Fruit fly (Drosophila melanogaster) whole organism, embryonic: ENCODE measurements around the gene CG17549.

Experiments used
- Antp ChIP-seq: fragments of 200-800 bp; sonication (Bioruptor generic); optimal IDR thresholded peaks from 3 replicates; lab custom pipeline; 2016; ENCODE audit warnings: missing biosample characterization, missing genetic modification characterization
- BtbVII ChIP-seq: fragments of 200-800 bp; sonication (Bioruptor generic); optimal IDR thresholded peaks from 3 replicates; lab custom pipeline; 2017; ENCODE audit warnings: missing biosample characterization, mild to moderate bottlenecking, missing genetic modification characterization
- CG10147 ChIP-seq: fragments of 200-800 bp; sonication (Bioruptor generic); optimal IDR thresholded peaks from 2 replicates; lab custom pipeline; 2019; ENCODE audit warnings: missing biosample characterization, mild to moderate bottlenecking, missing genetic modification characterization, moderate library complexity
- CG10267 ChIP-seq: fragments of 200-800 bp; sonication (Bioruptor generic); optimal IDR thresholded peaks from 2 replicates; lab custom pipeline; 2018; ENCODE audit warnings: missing biosample characterization, mild to moderate bottlenecking, missing genetic modification characterization, moderate library complexity
- CG10543 ChIP-seq: fragments of 200-800 bp; sonication (Bioruptor generic); optimal IDR thresholded peaks from 3 replicates; lab custom pipeline; 2017; ENCODE audit warnings: missing biosample characterization, mild to moderate bottlenecking, missing genetic modification characterization, moderate library complexity
- CG11456 ChIP-seq: fragments of 200-800 bp; sonication (Bioruptor generic); IDR thresholded peaks from 3 replicates; pipeline ENCODE4 v1.3.6; 2022; ENCODE audit warnings: missing biosample characterization, missing genetic modification characterization
- CG11504 ChIP-seq: fragments of 200-800 bp; sonication (Bioruptor generic); optimal IDR thresholded peaks from 3 replicates; lab custom pipeline; 2019; ENCODE audit warnings: missing biosample characterization, mild to moderate bottlenecking, missing genetic modification characterization, moderate library complexity
- CG11695 ChIP-seq: fragments of 200-800 bp; sonication (Bioruptor generic); IDR thresholded peaks from 3 replicates; pipeline ENCODE4 v1.3.6; 2022; ENCODE audit warnings: missing biosample characterization, missing genetic modification characterization
- CG1233 ChIP-seq: fragments of 200-800 bp; sonication (Bioruptor generic); optimal IDR thresholded peaks from 4 replicates; lab custom pipeline; 2018; ENCODE audit warnings: missing biosample characterization, mild to moderate bottlenecking, missing genetic modification characterization
- CG12769 ChIP-seq: fragments of 200-800 bp; sonication (Bioruptor generic); optimal IDR thresholded peaks from 2 replicates; lab custom pipeline; 2019; ENCODE audit warnings: missing biosample characterization, mild to moderate bottlenecking, missing genetic modification characterization, moderate library complexity
- CG12942 ChIP-seq: fragments of 200-800 bp; sonication (Bioruptor generic); optimal IDR thresholded peaks from 3 replicates; lab custom pipeline; 2016; ENCODE audit warnings: missing biosample characterization, missing genetic modification characterization
- CG1529 ChIP-seq: fragments of 200-800 bp; sonication (Bioruptor generic); optimal IDR thresholded peaks from 3 replicates; lab custom pipeline; 2018; ENCODE audit warnings: missing biosample characterization, missing genetic modification characterization
- CG17361 ChIP-seq: fragments of 200-800 bp; sonication (Bioruptor generic); IDR thresholded peaks from 3 replicates; pipeline ENCODE4 v1.3.6; 2022; ENCODE audit warnings: missing biosample characterization, missing genetic modification characterization
- CG18599 ChIP-seq: fragments of 200-800 bp; sonication (Bioruptor generic); optimal IDR thresholded peaks from 3 replicates; lab custom pipeline; 2017; ENCODE audit warnings: missing biosample characterization, missing genetic modification characterization, mild to moderate bottlenecking, moderate library complexity, missing genetic modification reagents
- CG2129 ChIP-seq: fragments of 200-800 bp; sonication (Bioruptor generic); IDR thresholded peaks from 2 replicates; pipeline ENCODE4 v1.3.6; 2022; ENCODE audit warnings: missing biosample characterization, missing genetic modification characterization; ENCODE audit not compliant: partially characterized antibody
- CG2889 ChIP-seq: fragments of 200-800 bp; sonication (Bioruptor generic); IDR thresholded peaks from 3 replicates; pipeline ENCODE4 v1.3.6; 2022; ENCODE audit warnings: missing biosample characterization, missing genetic modification characterization
- CG34422 ChIP-seq: fragments of 200-800 bp; sonication (Bioruptor generic); IDR thresholded peaks from 3 replicates; pipeline ENCODE4 v1.3.6; 2022; ENCODE audit warnings: missing biosample characterization, missing genetic modification characterization
- CG4282 ChIP-seq: fragments of 200-800 bp; sonication (Bioruptor generic); optimal IDR thresholded peaks from 2 replicates; lab custom pipeline; 2016; ENCODE audit warnings: missing biosample characterization, missing genetic modification characterization
- CG4730 ChIP-seq: fragments of 200-800 bp; sonication (Bioruptor generic); IDR thresholded peaks from 2 replicates; pipeline ENCODE4 v1.3.6; 2022; ENCODE audit warnings: missing biosample characterization, missing genetic modification characterization
- CG6854 ChIP-seq: fragments of 200-800 bp; sonication (Bioruptor generic); optimal IDR thresholded peaks from 3 replicates; lab custom pipeline; 2017; ENCODE audit warnings: missing biosample characterization, mild to moderate bottlenecking, missing genetic modification characterization
- CG7372 ChIP-seq: fragments of 200-800 bp; sonication (Bioruptor generic); IDR thresholded peaks from 2 replicates; pipeline ENCODE4 v1.3.6; 2022; ENCODE audit warnings: missing biosample characterization, missing genetic modification characterization
- CG7839 ChIP-seq: fragments of 200-800 bp; sonication (Bioruptor generic); optimal IDR thresholded peaks from 3 replicates; lab custom pipeline; 2018; ENCODE audit warnings: missing biosample characterization, mild to moderate bottlenecking, missing genetic modification characterization, moderate library complexity
- CG7987 ChIP-seq: fragments of 200-800 bp; sonication (Bioruptor generic); optimal IDR thresholded peaks from 2 replicates; lab custom pipeline; 2018; ENCODE audit warnings: missing biosample characterization, mild to moderate bottlenecking, missing genetic modification characterization, moderate library complexity
- CG9797 ChIP-seq: fragments of 200-800 bp; sonication (Bioruptor generic); optimal IDR thresholded peaks from 3 replicates; lab custom pipeline; 2018; ENCODE audit warnings: missing biosample characterization, mild to moderate bottlenecking, missing genetic modification characterization
- CTCF ChIP-seq: fragments of 200-800 bp; sonication (Bioruptor generic); optimal IDR thresholded peaks from 2 replicates; lab custom pipeline; 2017; ENCODE audit warnings: missing biosample characterization, mild to moderate bottlenecking, missing genetic modification characterization, moderate library complexity
- D ChIP-seq, 2 experiments: fragments of 200-800 bp in 1 of 2; fragments of >200 bp in 1 of 2; sonication (Bioruptor generic) in 1 of 2; optimal IDR thresholded peaks; 2 replicates in 1 of 2; 3 replicates in 1 of 2; lab custom pipeline; 2017; ENCODE audit warnings: mild to moderate bottlenecking in 1 of 2, missing biosample characterization in 1 of 2, missing genetic modification characterization in 1 of 2, missing genetic modification reagents in 1 of 2
- E2f1 ChIP-seq: fragments of 200-800 bp; sonication (Bioruptor generic); IDR thresholded peaks from 2 replicates; pipeline ENCODE4 v1.3.6; 2022; ENCODE audit warnings: missing biosample characterization, missing genetic modification characterization
- Max ChIP-seq: fragments of 200-800 bp; sonication (Bioruptor generic); optimal IDR thresholded peaks from 2 replicates; lab custom pipeline; 2016; ENCODE audit warnings: missing biosample characterization, mild to moderate bottlenecking, missing genetic modification characterization
- Myb ChIP-seq: fragments of 200-800 bp; sonication (Bioruptor generic); optimal IDR thresholded peaks from 2 replicates; lab custom pipeline; 2016; ENCODE audit warnings: missing biosample characterization, missing genetic modification characterization
- Poxn ChIP-seq: fragments of 200-800 bp; sonication (Bioruptor generic); IDR thresholded peaks from 2 replicates; pipeline ENCODE4 v1.3.6; 2022; ENCODE audit warnings: missing biosample characterization, missing genetic modification characterization
- Ssrp ChIP-seq: fragments of 200-800 bp; sonication (Bioruptor generic); optimal IDR thresholded peaks from 2 replicates; lab custom pipeline; 2018; ENCODE audit warnings: missing biosample characterization, mild to moderate bottlenecking, missing genetic modification characterization, moderate library complexity
- TFAM ChIP-seq: fragments of 200-800 bp; sonication (Bioruptor generic); optimal IDR thresholded peaks from 2 replicates; lab custom pipeline; 2017; ENCODE audit warnings: missing biosample characterization, missing genetic modification characterization, inconsistent platforms
- ash1 ChIP-seq: fragments of 200-800 bp; sonication (Bioruptor generic); optimal IDR thresholded peaks from 2 replicates; lab custom pipeline; 2018; ENCODE audit warnings: missing biosample characterization, mild to moderate bottlenecking, missing genetic modification characterization
- bbx ChIP-seq: fragments of 200-800 bp; sonication (Bioruptor generic); IDR thresholded peaks from 2 replicates; pipeline ENCODE4 v1.3.6; 2022; ENCODE audit warnings: missing biosample characterization, missing genetic modification characterization; ENCODE audit not compliant: partially characterized antibody
- caup ChIP-seq: fragments of 200-800 bp; sonication (Bioruptor generic); optimal IDR thresholded peaks from 3 replicates; lab custom pipeline; 2017; ENCODE audit warnings: missing biosample characterization, mild to moderate bottlenecking, missing genetic modification characterization, moderate library complexity; ENCODE audit not compliant: severe bottlenecking
- croc ChIP-seq: fragments of 200-800 bp; sonication (Bioruptor generic); conservative IDR thresholded peaks from 3 replicates; pipeline ENCODE4 v1.3.6; 2022; ENCODE audit warnings: missing biosample characterization, missing genetic modification characterization
- da ChIP-seq: fragments of 200-800 bp; sonication (Bioruptor generic); optimal IDR thresholded peaks from 2 replicates; lab custom pipeline; 2016; ENCODE audit warnings: missing biosample characterization, missing genetic modification characterization
- dmrt11E ChIP-seq: fragments of 200-800 bp; sonication (Bioruptor generic); optimal IDR thresholded peaks from 3 replicates; lab custom pipeline; 2018; ENCODE audit warnings: missing biosample characterization, mild to moderate bottlenecking, missing genetic modification characterization, moderate library complexity
- dpn ChIP-seq, 2 experiments: fragments of 200-800 bp; sonication (Bioruptor generic); optimal IDR thresholded peaks; 3 replicates each; lab custom pipeline; 2016; ENCODE audit warnings: missing biosample characterization in 2 of 2, missing genetic modification characterization in 2 of 2
- eve ChIP-seq, 2 experiments: fragments of >200 bp; optimal IDR thresholded peaks; 2 replicates each; lab custom pipeline; 2017; ENCODE audit warnings: missing biosample characterization in 2 of 2, missing genetic modification characterization in 2 of 2
- gce ChIP-seq: fragments of 200-800 bp; sonication (Bioruptor generic); IDR thresholded peaks from 3 replicates; pipeline ENCODE4 v1.3.6; 2022; ENCODE audit warnings: missing biosample characterization, missing genetic modification characterization
- gfzf ChIP-seq: fragments of 200-800 bp; sonication (Bioruptor generic); optimal IDR thresholded peaks from 2 replicates; lab custom pipeline; 2016; ENCODE audit warnings: missing biosample characterization, mild to moderate bottlenecking, missing genetic modification characterization, moderate library complexity
- inv ChIP-seq: fragments of 200-800 bp; sonication (Bioruptor generic); IDR thresholded peaks from 2 replicates; pipeline ENCODE4 v1.3.6; 2022; ENCODE audit warnings: missing biosample characterization, missing genetic modification characterization; ENCODE audit not compliant: partially characterized antibody
- luna ChIP-seq: fragments of 200-800 bp; sonication (Bioruptor generic); optimal IDR thresholded peaks from 2 replicates; lab custom pipeline; 2016; ENCODE audit warnings: missing biosample characterization, missing genetic modification characterization
- nom ChIP-seq: fragments of 200-800 bp; sonication (Bioruptor generic); optimal IDR thresholded peaks from 2 replicates; lab custom pipeline; 2017; ENCODE audit warnings: missing biosample characterization, missing genetic modification characterization, mild to moderate bottlenecking, moderate library complexity, missing genetic modification reagents
- sima ChIP-seq: fragments of 200-800 bp; sonication (Bioruptor generic); optimal IDR thresholded peaks from 2 replicates; lab custom pipeline; 2016; ENCODE audit warnings: missing biosample characterization, missing genetic modification characterization
- so ChIP-seq: fragments of 200-800 bp; sonication (Bioruptor generic); IDR thresholded peaks from 3 replicates; pipeline ENCODE4 v1.3.6; 2022; ENCODE audit warnings: missing biosample characterization, missing genetic modification characterization
- ssp ChIP-seq: fragments of 200-800 bp; sonication (Bioruptor generic); IDR thresholded peaks from 2 replicates; pipeline ENCODE4 v1.3.6; 2022; ENCODE audit warnings: missing biosample characterization, missing genetic modification characterization
- tup ChIP-seq: fragments of 200-800 bp; sonication (Bioruptor generic); optimal IDR thresholded peaks from 2 replicates; lab custom pipeline; 2016; ENCODE audit warnings: missing biosample characterization, mild to moderate bottlenecking, missing genetic modification characterization, moderate library complexity
- usp ChIP-seq: fragments of >200 bp; optimal IDR thresholded peaks from 2 replicates; lab custom pipeline; 2017; ENCODE audit warnings: missing biosample characterization, missing genetic modification characterization
- vfl ChIP-seq: fragments of 200-800 bp; sonication (Bioruptor generic); optimal IDR thresholded peaks from 2 replicates; lab custom pipeline; 2016; ENCODE audit warnings: missing biosample characterization, missing genetic modification characterization

CG17549 gene

DNA sequence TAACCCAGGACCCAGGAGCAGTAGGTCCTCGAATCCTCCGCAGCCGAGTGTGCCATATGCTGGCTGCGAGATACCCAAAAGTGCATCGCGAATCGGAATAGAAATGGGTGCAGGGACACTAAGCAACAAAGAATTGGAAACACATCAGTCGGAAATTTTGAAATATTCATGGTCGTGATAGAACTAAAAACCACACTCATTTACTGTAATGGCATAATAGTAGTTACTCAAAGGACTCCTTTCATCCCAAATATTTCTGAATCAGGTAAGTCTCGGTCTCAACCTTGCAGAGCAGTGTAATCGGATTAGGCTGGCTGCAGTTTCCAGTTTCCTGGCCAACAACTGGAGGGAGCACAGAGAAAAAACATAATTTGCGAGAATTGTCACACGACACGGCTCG, 13.7 kb downstream of the CG17549 start (continued):
- TF ChIP-seq bbx (GFP tag; lab: Robert Waterston, UW) = no peak
- no peak for TF ChIP-seq BtbVII
- TF ChIP-seq dpn (GFP tag; optimal IDR thresholded peaks at IDR 0.05; lab: Kevin White, UChicago) = no peak
- no peak for TF ChIP-seq CG7987 (GFP tag; lab: Kevin White, UChicago)
- no peak for TF ChIP-seq CG12942 (GFP tag; lab: Kevin White, UChicago)
- peak; percentile 14 for TF ChIP-seq CG1529 (GFP tag; lab: Kevin White, UChicago)
- no peak for TF ChIP-seq Poxn (GFP tag; lab: Robert Waterston, UW)
- no peak for TF ChIP-seq CG10543
- no peak for TF ChIP-seq CG9797 (GFP tag; lab: Kevin White, UChicago)
- TF ChIP-seq so (GFP tag; lab: Robert Waterston, UW) = 0 out of 3 replicates have a peak, but pooled peaks have one; percentile 37
- peak; percentile 15 for TF ChIP-seq CG11504 (tag; lab: Kevin White, UChicago)
- TF ChIP-seq Max (GFP tag; lab: Kevin White, UChicago) = no peak
- TF ChIP-seq sima (GFP tag; lab: Kevin White, UChicago) = no peak
- TF ChIP-seq CG1233 (GFP tag; lab: Kevin White, UChicago) = no peak
- no peak for TF ChIP-seq inv (GFP tag; lab: Robert Waterston, UW)
- TF ChIP-seq nom (GFP tag; lab: Kevin White, UChicago) = no peak
- TF ChIP-seq ash1 = no peak
- TF ChIP-seq luna (GFP tag; lab: Kevin White, UChicago) = no peak
- no peak; the same call in 1 of the 2 replicates for TF ChIP-seq E2f1
- no peak for TF ChIP-seq CG11695 (GFP tag; lab: Robert Waterston, UW)
- TF ChIP-seq gfzf = no peak
- no peak for TF ChIP-seq usp (GFP tag; lab: Kevin White, UChicago)
- no peak for TF ChIP-seq CTCF
- TF ChIP-seq CG7372 (GFP tag; lab: Robert Waterston, UW) = no peak
- TF ChIP-seq CG4282 = no peak
- TF ChIP-seq eve (GFP tag; optimal IDR thresholded peaks at IDR 0.05; lab: Kevin White, UChicago) = no peak
- TF ChIP-seq croc (GFP tag; lab: Robert Waterston, UW) = 0 out of 3 replicates have a peak, but pooled peaks have one; percentile 34
- TF ChIP-seq CG4730 (GFP tag; lab: Robert Waterston, UW) = 0 out of 2 replicates have a peak, but pooled peaks have one; percentile 4
- 0 out of 3 replicates have a peak, but pooled peaks have one; percentile 12 for TF ChIP-seq CG11456 (GFP tag; lab: Robert Waterston, UW)
- no peak for TF ChIP-seq Myb (GFP tag; lab: Kevin White, UChicago)
- TF ChIP-seq dmrt11E (tag; lab: Kevin White, UChicago) = peak; percentile 73
- TF ChIP-seq caup (GFP tag; lab: Kevin White, UChicago) = no peak
- TF ChIP-seq CG2889 = peak; percentile 59; the same call in 1 of the 3 replicates
- no peak for TF ChIP-seq tup (GFP tag; lab: Kevin White, UChicago)
- TF ChIP-seq CG7839 = peak; percentile 29
- peak; percentile 18 for TF ChIP-seq Ssrp
- TF ChIP-seq CG2129 (GFP tag; lab: Robert Waterston, UW) = no peak
- TF ChIP-seq TFAM (GFP tag; lab: Kevin White, UChicago) = no peak
- peak; percentile 38; the same call in 1 of the 3 replicates for TF ChIP-seq CG17361 (GFP tag; lab: Robert Waterston, UW)
- TF ChIP-seq CG18599 (GFP tag; lab: Kevin White, UChicago) = no peak
- TF ChIP-seq CG34422 (GFP tag; lab: Robert Waterston, UW) = no peak
- TF ChIP-seq ssp (GFP tag; lab: Robert Waterston, UW) = no peak
- no peak for TF ChIP-seq da (GFP tag; lab: Kevin White, UChicago)
- no peak for TF ChIP-seq CG10147 (GFP tag; lab: Kevin White, UChicago)
- no peak for TF ChIP-seq CG12769 (tag; lab: Kevin White, UChicago)
- TF ChIP-seq CG6854 (GFP tag; lab: Kevin White, UChicago) = no peak
- no peak for TF ChIP-seq gce (GFP tag; lab: Robert Waterston, UW)
- peak; percentile 36 for TF ChIP-seq CG10267 (tag; lab: Kevin White, UChicago)
- TF ChIP-seq Antp (GFP tag; lab: Kevin White, UChicago) = peak; percentile 18
- no peak for TF ChIP-seq vfl (GFP tag; lab: Kevin White, UChicago)
- no peak for TF ChIP-seq D (optimal IDR thresholded peaks at IDR 0.05; lab: Kevin White, UChicago)
- TF ChIP-seq D (GFP tag; optimal IDR thresholded peaks at IDR 0.05; lab: Kevin White, UChicago) = peak; percentile 52
